Worm (Caenorhabditis elegans) whole organism, early embryonic: ENCODE results near the gene sec-10.

Experiments
- B0310.2 ChIP-seq: sonication (generic microtip); optimal IDR thresholded peaks from 2 replicates; lab custom pipeline; 2016; ENCODE audit warnings: mild to moderate bottlenecking, missing genetic modification characterization, missing compliant biosample characterization
- F13C5.2 ChIP-seq: sonication (generic microtip); optimal IDR thresholded peaks from 2 replicates; lab custom pipeline; 2017; ENCODE audit warnings: mild to moderate bottlenecking, missing genetic modification characterization, inconsistent platforms, missing compliant biosample characterization
- aly-1 ChIP-seq: sonication (generic microtip); optimal IDR thresholded peaks from 2 replicates; lab custom pipeline; 2016; ENCODE audit warnings: missing genetic modification characterization, missing compliant biosample characterization
- ama-1 ChIP-seq: fragments of 150-350 bp; optimal IDR thresholded peaks from 2 replicates; lab custom pipeline; 2014
- ceh-13 ChIP-seq: fragments of 200-800 bp; sonication (Bioruptor generic); optimal IDR thresholded peaks from 2 replicates; lab custom pipeline; 2018; ENCODE audit warnings: mild to moderate bottlenecking, missing genetic modification characterization, missing compliant biosample characterization
- ceh-36 ChIP-seq: sonication (generic microtip); optimal IDR thresholded peaks from 2 replicates; lab custom pipeline; 2016; ENCODE audit warnings: missing genetic modification characterization, inconsistent platforms, missing compliant biosample characterization
- ets-7 ChIP-seq: sonication (generic microtip); optimal IDR thresholded peaks from 2 replicates; lab custom pipeline; 2016; ENCODE audit warnings: missing genotype, missing genetic modification characterization, missing compliant biosample characterization
- flt-1 ChIP-seq: fragments of 200-800 bp; sonication (Bioruptor generic); IDR thresholded peaks from 2 replicates; pipeline ENCODE4 v1.3.6; 2022; ENCODE audit warnings: missing genetic modification characterization, missing compliant biosample characterization
- hmbx-1 ChIP-seq: sonication (generic microtip); optimal IDR thresholded peaks from 2 replicates; lab custom pipeline; 2016; ENCODE audit warnings: mild to moderate bottlenecking, missing genetic modification characterization, missing compliant biosample characterization
- hmg-4 ChIP-seq: fragments of 200-800 bp; sonication (Bioruptor generic); optimal IDR thresholded peaks from 2 replicates; lab custom pipeline; 2018; ENCODE audit warnings: mild to moderate bottlenecking, missing genetic modification characterization, missing compliant biosample characterization
- hnd-1 ChIP-seq: sonication (generic microtip); optimal IDR thresholded peaks from 2 replicates; lab custom pipeline; 2016; ENCODE audit warnings: missing genetic modification characterization, missing compliant biosample characterization
- pes-1 ChIP-seq: fragments of 200-800 bp; sonication (Bioruptor generic); IDR thresholded peaks from 2 replicates; pipeline ENCODE4 v1.3.6; 2022; ENCODE audit warnings: missing genetic modification reagents, missing genetic modification characterization, missing compliant biosample characterization
- scrt-1 ChIP-seq: fragments of 200-800 bp; sonication (Bioruptor generic); IDR thresholded peaks from 2 replicates; pipeline ENCODE4 v1.3.6; 2022; ENCODE audit warnings: missing genetic modification characterization, missing compliant biosample characterization
- sea-1 ChIP-seq: fragments of 200-800 bp; sonication (Bioruptor generic); conservative IDR thresholded peaks from 2 replicates; pipeline ENCODE4 v1.3.6; 2022; ENCODE audit warnings: missing genetic modification characterization, missing compliant biosample characterization
- tbx-11 ChIP-seq: fragments of 200-800 bp; sonication (Bioruptor generic); IDR thresholded peaks from 2 replicates; pipeline ENCODE4 v1.3.6; 2022; ENCODE audit warnings: missing genetic modification characterization, missing compliant biosample characterization
- tbx-37 ChIP-seq: fragments of 200-800 bp; sonication (Bioruptor generic); conservative IDR thresholded peaks from 2 replicates; pipeline ENCODE4 v1.3.6; 2022; ENCODE audit warnings: missing genetic modification reagents, missing genetic modification characterization, missing compliant biosample characterization
- tra-4 ChIP-seq: sonication (generic microtip); optimal IDR thresholded peaks from 2 replicates; lab custom pipeline; 2017; ENCODE audit warnings: missing genetic modification characterization, missing compliant biosample characterization

Gene sec-10

DNA sequence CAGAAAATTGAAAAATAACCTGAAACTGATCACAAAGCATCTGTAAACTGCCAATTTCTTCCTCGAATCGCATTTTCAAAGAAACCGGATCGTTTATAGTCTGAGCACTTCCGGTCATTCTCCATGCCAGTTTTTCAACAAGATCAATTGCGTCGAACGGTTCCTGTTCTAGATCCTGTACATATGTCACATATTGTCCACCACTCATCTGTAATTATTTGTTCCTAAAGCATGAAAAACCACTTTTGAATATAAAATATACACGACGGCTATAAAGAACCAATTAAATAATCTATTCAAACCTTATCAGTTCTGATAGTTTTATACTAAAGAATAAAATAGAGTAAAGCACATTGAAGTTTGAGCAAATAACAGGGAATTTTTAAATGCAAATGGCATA, at the start of gene sec-10:
sec-10 (minus strand) TSS at position 208 of the 400 bp plus-strand sequence.
- TF ChIP-seq hmbx-1 (tag; lab: Kevin White, UChicago) (no peak), sea-1 (no peak), tra-4 (tag; lab: Kevin White, UChicago) (no peak), ceh-13 (no peak), tbx-37 (GFP tag; lab: Robert Waterston, UW) (no peak), hnd-1 (tag; lab: Kevin White, UChicago) (no peak), tbx-11 (GFP tag; lab: Robert Waterston, UW) (no peak), scrt-1 (no peak), flt-1 (no peak), F13C5.2 (tag; lab: Kevin White, UChicago) (no peak), ceh-36 (tag; lab: Kevin White, UChicago) (no peak), ets-7 (tag; lab: Kevin White, UChicago) (no peak), ama-1 (no peak), B0310.2 (tag; lab: Kevin White, UChicago) (no peak), hmg-4 (GFP tag; lab: Kevin White, UChicago) (no peak), aly-1 (no peak), pes-1 (no peak)

DNA sequence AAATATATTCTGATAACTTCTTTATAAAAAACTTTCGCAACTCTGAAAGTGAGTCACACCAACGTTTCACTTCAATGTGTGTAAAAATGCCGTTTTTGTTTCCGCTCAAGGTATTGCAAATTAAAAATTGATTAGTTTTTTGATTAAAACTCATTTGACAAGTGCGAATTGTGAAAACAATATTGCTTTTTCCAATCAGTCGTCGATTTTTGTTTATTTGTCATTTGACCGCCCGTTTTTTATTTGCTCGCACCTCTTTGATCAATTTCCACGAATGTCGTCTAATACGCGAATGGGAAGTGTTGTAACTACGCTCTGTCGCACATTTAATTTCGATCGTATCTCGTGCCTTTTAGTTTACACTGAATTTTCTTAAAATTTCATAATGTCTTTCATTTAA, 47.9 kb upstream of the sec-10 start, which contains the start of gene mvb-12:
mvb-12 (plus strand) TSS at position 375 of the 400 bp plus-strand sequence.
- TF ChIP-seq ceh-13: no peak
- no peak for TF ChIP-seq scrt-1

DNA sequence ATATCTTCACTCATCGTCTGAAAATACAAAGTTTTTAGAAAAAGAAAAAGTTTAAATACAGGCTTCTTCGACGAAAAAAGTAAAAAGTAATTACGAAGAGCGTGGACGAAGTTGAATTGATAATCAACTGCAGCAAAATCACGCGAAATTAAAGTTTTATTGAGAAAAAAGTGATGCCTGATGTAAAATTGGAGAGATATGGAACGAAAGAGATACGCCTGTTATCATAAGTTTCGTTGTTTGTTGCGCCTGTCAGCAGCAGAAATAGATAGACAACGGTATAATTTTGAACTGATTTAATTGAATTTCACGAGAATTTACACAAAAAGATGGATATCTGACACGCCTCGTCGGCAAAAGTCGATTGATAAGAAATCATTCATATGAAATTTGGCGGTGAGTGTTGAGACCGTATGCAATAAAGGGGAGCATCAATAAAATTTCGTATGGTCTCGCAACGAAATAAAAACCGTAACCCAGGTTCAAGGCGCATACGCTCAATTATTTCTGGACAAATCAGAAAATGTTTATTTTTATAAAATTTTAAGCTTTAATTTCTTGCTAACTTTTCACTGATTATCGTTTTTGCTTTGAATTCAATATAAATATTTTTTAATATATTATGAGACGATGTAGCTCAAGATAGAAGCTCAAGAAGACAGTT, 47.1 kb upstream of the sec-10 start, which contains the start of gene C06A6.4:
C06A6.4 (minus strand) TSS at position 24 of the 664 bp plus-strand sequence.
- no peak for TF ChIP-seq scrt-1
- TF ChIP-seq ceh-13: no peak
- no peak for TF ChIP-seq aly-1
- no peak for TF ChIP-seq B0310.2 (tag; lab: Kevin White, UChicago)
- no peak for TF ChIP-seq ceh-36 (tag; lab: Kevin White, UChicago)
- no peak for TF ChIP-seq ama-1
- no peak for TF ChIP-seq hnd-1 (tag; lab: Kevin White, UChicago)
- no peak for TF ChIP-seq F13C5.2 (tag; lab: Kevin White, UChicago)
- TF ChIP-seq tra-4 (tag; lab: Kevin White, UChicago): no peak
- no peak for TF ChIP-seq hmg-4 (GFP tag; lab: Kevin White, UChicago)
- no peak for TF ChIP-seq flt-1
- no peak for TF ChIP-seq tbx-37 (GFP tag; lab: Robert Waterston, UW)
- no peak for TF ChIP-seq sea-1
- no peak for TF ChIP-seq ets-7 (tag; lab: Kevin White, UChicago)
- no peak for TF ChIP-seq tbx-11 (GFP tag; lab: Robert Waterston, UW)
- TF ChIP-seq pes-1: no peak
- no peak for TF ChIP-seq hmbx-1 (tag; lab: Kevin White, UChicago)

DNA sequence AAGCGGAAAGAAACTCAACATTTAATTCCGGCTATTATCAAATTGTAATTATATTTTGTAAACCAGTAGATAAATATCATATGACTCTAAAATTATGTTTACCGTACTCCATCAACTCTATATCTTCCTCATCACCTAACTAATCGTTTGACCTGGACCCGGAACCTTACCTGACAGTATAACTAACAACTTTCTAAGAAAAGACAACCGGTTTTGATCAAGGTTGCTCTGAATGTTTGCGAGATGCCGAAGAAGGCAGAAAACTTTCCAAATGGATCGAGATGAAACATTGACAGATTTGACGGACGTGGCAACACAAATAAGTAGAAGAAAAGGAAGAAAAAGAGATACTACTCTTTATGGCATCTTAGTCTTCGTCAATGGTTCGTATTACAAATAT, 42.4 kb upstream of the sec-10 start:
- TF ChIP-seq flt-1 (no peak), sea-1 (no peak), F13C5.2 (tag; lab: Kevin White, UChicago) (no peak), tra-4 (tag; lab: Kevin White, UChicago) (no peak), pes-1 (no peak), aly-1 (no peak), hmbx-1 (tag; lab: Kevin White, UChicago) (no peak), ama-1 (no peak), ceh-13 (no peak), B0310.2 (tag; lab: Kevin White, UChicago) (no peak), ets-7 (tag; lab: Kevin White, UChicago) (no peak), hnd-1 (tag; lab: Kevin White, UChicago) (no peak), tbx-11 (GFP tag; lab: Robert Waterston, UW) (no peak), hmg-4 (GFP tag; lab: Kevin White, UChicago) (no peak), scrt-1 (no peak), tbx-37 (GFP tag; lab: Robert Waterston, UW) (no peak), ceh-36 (tag; lab: Kevin White, UChicago) (no peak)

DNA sequence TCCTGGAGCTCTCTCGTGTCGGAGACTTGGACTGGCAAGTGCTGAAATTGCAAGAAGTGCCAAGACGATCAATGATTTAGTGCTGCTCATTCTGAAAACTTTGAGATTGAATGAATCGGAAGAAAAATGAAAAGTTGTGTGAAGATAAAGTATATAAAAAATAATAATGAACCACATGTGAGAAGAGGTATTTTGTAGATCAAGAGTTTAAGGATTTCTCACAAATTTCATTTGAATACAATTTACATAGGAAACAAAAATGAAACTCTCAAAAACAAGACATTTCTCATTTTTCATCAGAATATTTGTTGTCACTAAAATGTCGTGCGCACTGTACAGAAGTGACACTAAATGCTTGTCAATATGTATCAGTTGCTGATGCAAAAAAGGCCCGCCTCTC, 40.2 kb upstream of the sec-10 start, which contains the start of gene T14A8.2:
T14A8.2 (minus strand) TSS at position 101 of the 400 bp plus-strand sequence.
- TF ChIP-seq ets-7 (tag; lab: Kevin White, UChicago): no peak
- TF ChIP-seq hmbx-1 (tag; lab: Kevin White, UChicago): no peak
- TF ChIP-seq scrt-1: no peak
- no peak for TF ChIP-seq F13C5.2 (tag; lab: Kevin White, UChicago)
- no peak for TF ChIP-seq hmg-4 (GFP tag; lab: Kevin White, UChicago)
- TF ChIP-seq hnd-1 (tag; lab: Kevin White, UChicago): no peak
- TF ChIP-seq ceh-13: no peak
- no peak for TF ChIP-seq B0310.2 (tag; lab: Kevin White, UChicago)
- no peak for TF ChIP-seq tbx-11 (GFP tag; lab: Robert Waterston, UW)
- TF ChIP-seq ama-1: no peak
- no peak for TF ChIP-seq ceh-36 (tag; lab: Kevin White, UChicago)
- TF ChIP-seq sea-1: no peak
- no peak for TF ChIP-seq aly-1
- no peak for TF ChIP-seq tra-4 (tag; lab: Kevin White, UChicago)
- TF ChIP-seq tbx-37 (GFP tag; lab: Robert Waterston, UW): no peak

DNA sequence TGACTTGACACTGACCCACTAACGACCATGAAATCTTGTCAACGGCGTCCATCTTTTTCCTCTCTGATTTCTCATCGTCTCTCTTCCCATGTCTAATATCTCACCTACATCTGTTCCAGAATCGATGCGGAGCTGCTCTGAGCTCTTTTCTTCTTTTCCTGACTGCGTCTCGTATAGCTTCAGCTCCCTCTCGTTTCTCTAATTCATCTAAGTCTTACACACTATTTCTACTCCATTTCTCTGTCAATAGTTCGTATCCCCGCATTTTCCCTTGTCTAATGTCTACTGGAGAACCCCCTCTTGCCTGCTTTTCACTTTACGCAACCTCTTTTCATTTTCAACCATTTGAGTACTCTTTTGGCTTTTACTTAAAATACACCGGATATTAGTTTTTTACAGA, 35.6 kb upstream of the sec-10 start, which contains the start of gene ric-3:
ric-3 (plus strand) TSS at position 400 of the 400 bp plus-strand sequence.
- no peak for TF ChIP-seq ceh-36 (tag; lab: Kevin White, UChicago)
- TF ChIP-seq aly-1: no peak

DNA sequence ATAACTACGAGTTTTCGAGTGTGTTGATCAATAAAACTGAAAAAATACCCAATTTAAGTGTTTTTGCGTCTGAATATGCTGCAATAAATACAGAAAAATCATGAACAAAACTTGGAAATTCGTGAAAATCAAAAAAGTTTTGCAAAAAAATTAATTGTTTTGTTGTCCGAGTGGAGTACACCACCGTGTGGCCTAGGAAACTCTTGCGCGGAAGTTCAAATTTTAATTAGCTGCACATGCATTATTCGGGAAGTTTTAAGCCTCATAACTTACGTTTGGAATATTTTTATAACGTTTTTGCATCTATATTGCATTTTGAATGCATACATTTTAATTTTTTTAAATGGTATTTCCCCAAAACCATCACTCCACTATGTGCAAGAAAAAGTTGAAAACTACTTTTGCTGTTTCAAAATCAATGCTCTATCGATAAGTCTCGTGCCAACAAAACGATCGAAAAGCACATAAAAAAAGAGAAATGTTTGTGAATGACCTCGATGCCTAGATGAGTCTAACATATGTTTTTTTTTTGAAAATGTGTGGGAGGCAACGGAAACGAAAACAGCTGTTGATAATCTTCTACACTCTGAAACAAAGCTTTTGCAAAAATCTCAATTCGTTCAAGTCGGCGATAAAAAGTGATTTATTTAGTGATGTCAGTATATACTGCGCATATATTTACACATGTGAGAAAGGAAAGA, 34.3 kb upstream of the sec-10 start:
- no peak for TF ChIP-seq sea-1
- no peak for TF ChIP-seq ceh-36 (tag; lab: Kevin White, UChicago)
- no peak for TF ChIP-seq ceh-13
- TF ChIP-seq tra-4 (tag; lab: Kevin White, UChicago): no peak
- TF ChIP-seq ama-1: no peak
- no peak for TF ChIP-seq ets-7 (tag; lab: Kevin White, UChicago)
- no peak for TF ChIP-seq B0310.2 (tag; lab: Kevin White, UChicago)
- TF ChIP-seq hmg-4 (GFP tag; lab: Kevin White, UChicago): no peak
- TF ChIP-seq tbx-11 (GFP tag; lab: Robert Waterston, UW): no peak
- no peak for TF ChIP-seq scrt-1
- TF ChIP-seq hmbx-1 (tag; lab: Kevin White, UChicago): no peak
- TF ChIP-seq F13C5.2 (tag; lab: Kevin White, UChicago): no peak
- no peak for TF ChIP-seq tbx-37 (GFP tag; lab: Robert Waterston, UW)
